Fruit fly (Drosophila melanogaster) whole organism, pupa: Measurements from ENCODE around the gene Mgstl.

ENCODE experiments used
- CG10348 ChIP-seq: fragments of 200-800 bp; sonication (Bioruptor generic); IDR thresholded peaks from 2 replicates; pipeline ENCODE4 v1.3.6; 2022; ENCODE audit warnings: missing biosample characterization, missing genetic modification characterization
- CG12605 ChIP-seq: fragments of 200-800 bp; sonication (Bioruptor generic); IDR thresholded peaks from 2 replicates; pipeline ENCODE4 v1.3.6; 2022; ENCODE audit warnings: missing biosample characterization, missing genetic modification characterization
- CG15710 ChIP-seq: fragments of 200-800 bp; sonication (Bioruptor generic); optimal IDR thresholded peaks from 2 replicates; lab custom pipeline; 2018; ENCODE audit warnings: missing biosample characterization, mild to moderate bottlenecking, missing genetic modification characterization, moderate library complexity
- CG32121 ChIP-seq: fragments of 200-800 bp; sonication (Bioruptor generic); IDR thresholded peaks from 2 replicates; pipeline ENCODE4 v1.3.6; 2022; ENCODE audit warnings: missing biosample characterization, missing genetic modification characterization
- EcR ChIP-seq: fragments of 200-800 bp; sonication (Bioruptor generic); optimal IDR thresholded peaks from 3 replicates; lab custom pipeline; 2019; ENCODE audit warnings: missing biosample characterization, missing genetic modification characterization, mild to moderate bottlenecking, moderate library complexity, missing genetic modification reagents
- fd96Ca ChIP-seq: fragments of 200-800 bp; sonication (Bioruptor generic); IDR thresholded peaks from 3 replicates; pipeline ENCODE4 v1.3.6; 2022; ENCODE audit warnings: missing biosample characterization, missing genetic modification characterization

dm6 chrX:21031819-21032261 lies 10.1 kb upstream of the Mgstl start, which contains the start of gene CG1529:
- no peak for TF ChIP-seq CG15710 (tag; lab: Kevin White, UChicago)
- TF ChIP-seq CG10348 = no peak
- no peak for TF ChIP-seq CG12605 (GFP tag; lab: Robert Waterston, UW)
- TF ChIP-seq fd96Ca (GFP tag; lab: Robert Waterston, UW) = no peak
- TF ChIP-seq EcR (GFP tag; lab: Kevin White, UChicago) = no peak
- no peak for TF ChIP-seq CG32121
